Worm (Caenorhabditis elegans) whole organism, early embryonic: Measurements from ENCODE around the gene ins-23.

Experiments
- B0310.2 ChIP-seq: sonication (generic microtip); optimal IDR thresholded peaks from 2 replicates; lab custom pipeline; 2016; ENCODE audit warnings: mild to moderate bottlenecking, missing genetic modification characterization, missing compliant biosample characterization
- aly-1 ChIP-seq: sonication (generic microtip); optimal IDR thresholded peaks from 2 replicates; lab custom pipeline; 2016; ENCODE audit warnings: missing genetic modification characterization, missing compliant biosample characterization
- ama-1 ChIP-seq: fragments of 150-350 bp; optimal IDR thresholded peaks from 2 replicates; lab custom pipeline; 2014
- ceh-13 ChIP-seq: fragments of 200-800 bp; sonication (Bioruptor generic); optimal IDR thresholded peaks from 2 replicates; lab custom pipeline; 2018; ENCODE audit warnings: mild to moderate bottlenecking, missing genetic modification characterization, missing compliant biosample characterization
- ceh-36 ChIP-seq: sonication (generic microtip); optimal IDR thresholded peaks from 2 replicates; lab custom pipeline; 2016; ENCODE audit warnings: missing genetic modification characterization, inconsistent platforms, missing compliant biosample characterization
- ets-7 ChIP-seq: sonication (generic microtip); optimal IDR thresholded peaks from 2 replicates; lab custom pipeline; 2016; ENCODE audit warnings: missing genotype, missing genetic modification characterization, missing compliant biosample characterization
- flt-1 ChIP-seq: fragments of 200-800 bp; sonication (Bioruptor generic); IDR thresholded peaks from 2 replicates; pipeline ENCODE4 v1.3.6; 2022; ENCODE audit warnings: missing genetic modification characterization, missing compliant biosample characterization
- hmbx-1 ChIP-seq: sonication (generic microtip); optimal IDR thresholded peaks from 2 replicates; lab custom pipeline; 2016; ENCODE audit warnings: mild to moderate bottlenecking, missing genetic modification characterization, missing compliant biosample characterization
- hnd-1 ChIP-seq: sonication (generic microtip); optimal IDR thresholded peaks from 2 replicates; lab custom pipeline; 2016; ENCODE audit warnings: missing genetic modification characterization, missing compliant biosample characterization
- pes-1 ChIP-seq: fragments of 200-800 bp; sonication (Bioruptor generic); IDR thresholded peaks from 2 replicates; pipeline ENCODE4 v1.3.6; 2022; ENCODE audit warnings: missing genetic modification reagents, missing genetic modification characterization, missing compliant biosample characterization
- scrt-1 ChIP-seq: fragments of 200-800 bp; sonication (Bioruptor generic); IDR thresholded peaks from 2 replicates; pipeline ENCODE4 v1.3.6; 2022; ENCODE audit warnings: missing genetic modification characterization, missing compliant biosample characterization
- sea-1 ChIP-seq: fragments of 200-800 bp; sonication (Bioruptor generic); conservative IDR thresholded peaks from 2 replicates; pipeline ENCODE4 v1.3.6; 2022; ENCODE audit warnings: missing genetic modification characterization, missing compliant biosample characterization
- tbx-11 ChIP-seq: fragments of 200-800 bp; sonication (Bioruptor generic); IDR thresholded peaks from 2 replicates; pipeline ENCODE4 v1.3.6; 2022; ENCODE audit warnings: missing genetic modification characterization, missing compliant biosample characterization
- tra-4 ChIP-seq: sonication (generic microtip); optimal IDR thresholded peaks from 2 replicates; lab custom pipeline; 2017; ENCODE audit warnings: missing genetic modification characterization, missing compliant biosample characterization

DNA sequence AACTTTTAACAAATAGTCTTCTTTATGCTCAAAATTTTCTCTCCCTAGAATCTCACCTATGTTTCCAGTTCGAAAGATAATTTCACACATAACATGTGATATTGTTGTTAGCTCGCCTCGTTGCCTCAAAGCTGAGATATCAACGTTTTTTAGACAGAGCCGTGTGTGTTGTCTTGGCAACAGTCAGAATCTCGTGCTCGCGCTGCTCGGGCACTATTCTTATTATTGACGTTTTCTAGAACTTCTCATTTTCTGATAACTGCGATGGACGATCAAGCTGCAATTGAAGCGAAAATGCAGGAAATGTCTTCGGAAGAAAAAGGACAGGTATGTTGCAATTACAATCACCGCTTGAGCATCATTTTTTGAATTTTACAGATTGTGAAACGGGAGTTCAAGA is 7.7 kb downstream of the ins-23 start, which contains the start of gene xbx-3:
- TF ChIP-seq aly-1 (tag; lab: Kevin White, UChicago) (no peak), ama-1 (lab: Kevin White, UChicago) (no peak), hnd-1 (tag; lab: Kevin White, UChicago) (no peak), flt-1 (no peak), B0310.2 (tag; lab: Kevin White, UChicago) (no peak), ceh-36 (tag; lab: Kevin White, UChicago) (no peak), hmbx-1 (tag; lab: Kevin White, UChicago) (no peak), tbx-11 (no peak), scrt-1 (no peak), pes-1 (GFP tag; lab: Robert Waterston, UW) (no peak), ets-7 (tag; lab: Kevin White, UChicago) (no peak), tra-4 (tag; lab: Kevin White, UChicago) (no peak), sea-1 (no peak), ceh-13 (GFP tag; lab: Kevin White, UChicago) (no peak)
